Worm (Caenorhabditis elegans) whole organism, L1 larva: ENCODE results near the gene lec-12.

ENCODE experiments used
- C04F5.9 ChIP-seq: sonication (generic microtip); optimal IDR thresholded peaks from 2 replicates; lab custom pipeline; 2016; ENCODE audit warnings: missing genetic modification characterization, missing compliant biosample characterization
- C16A3.4 ChIP-seq: fragments of 150-350 bp; optimal IDR thresholded peaks from 2 replicates; lab custom pipeline; 2014; ENCODE audit warnings: missing biosample characterization, missing genetic modification characterization
- Y116A8C.19 ChIP-seq: sonication (generic microtip); optimal IDR thresholded peaks from 2 replicates; lab custom pipeline; 2016; ENCODE audit warnings: missing compliant biosample characterization, missing genetic modification characterization, borderline replicate concordance
- aha-1 ChIP-seq: fragments of 150-350 bp; optimal IDR thresholded peaks from 2 replicates; lab custom pipeline; 2014; ENCODE audit warnings: missing biosample characterization, missing genetic modification characterization
- alr-1 ChIP-seq: fragments of 200-800 bp; sonication (Bioruptor generic); optimal IDR thresholded peaks from 2 replicates; lab custom pipeline; 2018; ENCODE audit warnings: borderline replicate concordance, mild to moderate bottlenecking, missing genetic modification characterization, missing compliant biosample characterization
- aly-2 ChIP-seq: fragments of 150-350 bp; optimal IDR thresholded peaks from 2 replicates; lab custom pipeline; 2014; ENCODE audit warnings: missing biosample characterization, missing genetic modification characterization
- blmp-1 ChIP-seq: fragments of 150-350 bp; optimal IDR thresholded peaks from 2 replicates; lab custom pipeline; 2014; ENCODE audit warnings: missing biosample characterization, missing genetic modification characterization
- ceh-63 ChIP-seq: fragments of 200-800 bp; sonication (Bioruptor generic); optimal IDR thresholded peaks from 2 replicates; lab custom pipeline; 2018; ENCODE audit warnings: mild to moderate bottlenecking, missing genetic modification characterization, missing compliant biosample characterization
- ceh-8 ChIP-seq: fragments of 200-800 bp; sonication (Bioruptor generic); optimal IDR thresholded peaks from 2 replicates; lab custom pipeline; 2018; ENCODE audit warnings: mild to moderate bottlenecking, missing genetic modification characterization, moderate library complexity, missing compliant biosample characterization
- ceh-82 ChIP-seq, 3 experiments: fragments of 150-350 bp in 1 of 3; sonication (generic microtip) in 2 of 3; optimal IDR thresholded peaks; 2 replicates each; lab custom pipeline; 2014 to 2017; ENCODE audit warnings: missing biosample characterization in 3 of 3, missing genetic modification characterization in 3 of 3
- ceh-88 ChIP-seq: fragments of 200-800 bp; sonication (Bioruptor generic); IDR thresholded peaks from 2 replicates; pipeline ENCODE4 v1.3.6; 2022; ENCODE audit warnings: missing genetic modification characterization, missing compliant biosample characterization
- efl-1 ChIP-seq, 4 experiments: fragments of 150-350 bp; optimal IDR thresholded peaks in 3 of 4; peaks in 1 of 4; 1 replicate in 1 of 4; 2 replicates in 3 of 4; lab custom pipeline; 2014; ENCODE audit warnings: missing biosample characterization in 2 of 4, missing genetic modification characterization in 2 of 4, missing genetic modification reagents in 2 of 4
- efl-3 ChIP-seq: fragments of 200-800 bp; sonication (Bioruptor generic); optimal IDR thresholded peaks from 2 replicates; lab custom pipeline; 2018; ENCODE audit warnings: mild to moderate bottlenecking, missing genetic modification characterization, missing compliant biosample characterization
- egl-13 ChIP-seq: sonication (generic microtip); optimal IDR thresholded peaks from 2 replicates; lab custom pipeline; 2016; ENCODE audit warnings: missing genotype, missing genetic modification reagents, missing genetic modification characterization, missing compliant biosample characterization
- elt-3 ChIP-seq, 6 experiments: fragments of 150-350 bp in 1 of 6; sonication (generic microtip); optimal IDR thresholded peaks; 2 replicates each; lab custom pipeline; 2017 to 2018; ENCODE audit warnings: missing biosample characterization in 6 of 6, missing genetic modification characterization in 6 of 6, inconsistent platforms in 1 of 6
- fkh-8 ChIP-seq: sonication (generic microtip); optimal IDR thresholded peaks from 2 replicates; lab custom pipeline; 2016; ENCODE audit warnings: mild to moderate bottlenecking, missing genetic modification characterization, missing compliant biosample characterization
- fos-1 ChIP-seq: fragments of 150-350 bp; optimal IDR thresholded peaks from 2 replicates; lab custom pipeline; 2014; ENCODE audit warnings: missing biosample characterization, missing genetic modification characterization
- hlh-17 ChIP-seq: fragments of 200-800 bp; sonication (Bioruptor generic); optimal IDR thresholded peaks from 2 replicates; lab custom pipeline; 2018; ENCODE audit warnings: missing genetic modification characterization, mild to moderate bottlenecking, missing compliant biosample characterization, moderate library complexity, borderline replicate concordance
- hlh-4 ChIP-seq: sonication (generic microtip); optimal IDR thresholded peaks from 2 replicates; lab custom pipeline; 2016; ENCODE audit warnings: mild to moderate bottlenecking, missing genetic modification characterization, missing compliant biosample characterization
- hpl-2 ChIP-seq: fragments of 150-350 bp; optimal IDR thresholded peaks from 2 replicates; lab custom pipeline; 2014; ENCODE audit warnings: missing biosample characterization, missing genetic modification reagents, missing genetic modification characterization
- isw-1 ChIP-seq: fragments of 200-800 bp; sonication (Bioruptor generic); IDR thresholded peaks from 2 replicates; pipeline ENCODE4 v1.3.6; 2022; ENCODE audit warnings: missing genetic modification characterization, missing compliant biosample characterization
- jun-1 ChIP-seq: fragments of 150-350 bp; optimal IDR thresholded peaks from 2 replicates; lab custom pipeline; 2014; ENCODE audit warnings: missing biosample characterization, missing genetic modification reagents, missing genetic modification characterization
- lin-14 ChIP-seq: fragments of 200-800 bp; sonication (Bioruptor generic); optimal IDR thresholded peaks from 2 replicates; lab custom pipeline; 2018; ENCODE audit warnings: mild to moderate bottlenecking, missing genetic modification characterization, moderate library complexity, missing compliant biosample characterization
- lin-15B ChIP-seq: fragments of 150-350 bp; sonication (generic microtip); optimal IDR thresholded peaks from 3 replicates; lab custom pipeline; 2014; ENCODE audit warnings: missing biosample characterization, missing genetic modification characterization
- lin-35 ChIP-seq, 2 experiments: fragments of 150-350 bp; optimal IDR thresholded peaks; 2 replicates each; lab custom pipeline; 2014; ENCODE audit warnings: missing biosample characterization in 2 of 2, missing genetic modification characterization in 2 of 2, missing genetic modification reagents in 2 of 2
- lin-39 ChIP-seq: fragments of 150-350 bp; optimal IDR thresholded peaks from 2 replicates; lab custom pipeline; 2014; ENCODE audit warnings: missing biosample characterization, missing genetic modification reagents, missing genetic modification characterization
- mep-1 ChIP-seq: fragments of 150-350 bp; optimal IDR thresholded peaks from 2 replicates; lab custom pipeline; 2014; ENCODE audit warnings: missing biosample characterization, missing genetic modification characterization
- nhr-19 ChIP-seq: fragments of 200-800 bp; sonication (Bioruptor generic); conservative IDR thresholded peaks from 2 replicates; pipeline ENCODE4 v1.3.6; 2022; ENCODE audit warnings: missing genetic modification characterization, missing compliant biosample characterization
- nhr-20 ChIP-seq: sonication (generic microtip); optimal IDR thresholded peaks from 2 replicates; lab custom pipeline; 2016; ENCODE audit warnings: mild to moderate bottlenecking, missing genetic modification characterization, missing compliant biosample characterization
- nhr-47 ChIP-seq: sonication (generic microtip); optimal IDR thresholded peaks from 2 replicates; lab custom pipeline; 2016; ENCODE audit warnings: mild to moderate bottlenecking, missing genetic modification characterization, moderate library complexity, missing compliant biosample characterization
- nhr-76 ChIP-seq: sonication (generic microtip); optimal IDR thresholded peaks from 2 replicates; lab custom pipeline; 2017; ENCODE audit warnings: missing biosample characterization, missing genetic modification characterization
- nhr-77 ChIP-seq: fragments of 150-350 bp; optimal IDR thresholded peaks from 2 replicates; lab custom pipeline; 2014; ENCODE audit warnings: missing biosample characterization, missing genetic modification characterization
- nhr-84 ChIP-seq: sonication (generic microtip); optimal IDR thresholded peaks from 2 replicates; lab custom pipeline; 2017; ENCODE audit warnings: missing biosample characterization, missing genetic modification characterization
- nhr-85 ChIP-seq: sonication (generic microtip); peaks from one replicate; lab custom pipeline; 2016; ENCODE audit warnings: missing genetic modification characterization, inconsistent platforms, missing compliant biosample characterization
- nhr-90 ChIP-seq: sonication (generic microtip); optimal IDR thresholded peaks from 2 replicates; lab custom pipeline; 2016; ENCODE audit warnings: mild to moderate bottlenecking, missing genetic modification characterization, missing compliant biosample characterization; ENCODE audit not compliant: poor library complexity
- pag-3 ChIP-seq: sonication (generic microtip); optimal IDR thresholded peaks from 2 replicates; lab custom pipeline; 2017; ENCODE audit warnings: missing genetic modification characterization, mild to moderate bottlenecking, missing compliant biosample characterization, antibody characterized with exemption, borderline replicate concordance; ENCODE audit not compliant: insufficient read depth
- pax-3 ChIP-seq: fragments of 200-800 bp; sonication (Bioruptor generic); optimal IDR thresholded peaks from 2 replicates; lab custom pipeline; 2018; ENCODE audit warnings: mild to moderate bottlenecking, missing genetic modification characterization, moderate library complexity, missing compliant biosample characterization
- pqm-1 ChIP-seq: sonication (generic microtip); optimal IDR thresholded peaks from 3 replicates; lab custom pipeline; 2017; ENCODE audit warnings: missing biosample characterization, missing genetic modification characterization
- snu-23 ChIP-seq: sonication (generic microtip); optimal IDR thresholded peaks from 2 replicates; lab custom pipeline; 2016; ENCODE audit warnings: missing genetic modification characterization, missing compliant biosample characterization
- sup-37 ChIP-seq: fragments of 200-800 bp; sonication (Bioruptor generic); optimal IDR thresholded peaks from 2 replicates; lab custom pipeline; 2018; ENCODE audit warnings: mild to moderate bottlenecking, missing genetic modification characterization, missing compliant biosample characterization
- unc-130 ChIP-seq: fragments of 150-350 bp; optimal IDR thresholded peaks from 2 replicates; lab custom pipeline; 2017; ENCODE audit warnings: missing biosample characterization, missing genetic modification characterization, inconsistent platforms
- unc-30 ChIP-seq: sonication (generic microtip); optimal IDR thresholded peaks from 2 replicates; lab custom pipeline; 2017; ENCODE audit warnings: missing biosample characterization, missing genetic modification characterization
- unc-62 ChIP-seq: fragments of 150-350 bp; optimal IDR thresholded peaks from 2 replicates; lab custom pipeline; 2014; ENCODE audit warnings: missing biosample characterization, missing genetic modification reagents, missing genetic modification characterization
- vab-15 ChIP-seq: sonication (generic microtip); optimal IDR thresholded peaks from 2 replicates; lab custom pipeline; 2017; ENCODE audit warnings: missing genotype, mild to moderate bottlenecking, missing genetic modification characterization, missing compliant biosample characterization
- xbp-1 ChIP-seq: sonication (generic microtip); optimal IDR thresholded peaks from 2 replicates; lab custom pipeline; 2016; ENCODE audit warnings: missing genetic modification characterization, missing compliant biosample characterization
- zag-1 ChIP-seq: fragments of 150-350 bp; optimal IDR thresholded peaks from 2 replicates; lab custom pipeline; 2014; ENCODE audit warnings: missing biosample characterization, missing genetic modification characterization
- ztf-11 ChIP-seq, 2 experiments: sonication (generic microtip); optimal IDR thresholded peaks; 2 replicates each; lab custom pipeline; 2016 to 2017; ENCODE audit warnings: missing genetic modification characterization in 2 of 2, missing biosample characterization in 1 of 2, missing compliant biosample characterization in 1 of 2

Gene lec-12

DNA sequence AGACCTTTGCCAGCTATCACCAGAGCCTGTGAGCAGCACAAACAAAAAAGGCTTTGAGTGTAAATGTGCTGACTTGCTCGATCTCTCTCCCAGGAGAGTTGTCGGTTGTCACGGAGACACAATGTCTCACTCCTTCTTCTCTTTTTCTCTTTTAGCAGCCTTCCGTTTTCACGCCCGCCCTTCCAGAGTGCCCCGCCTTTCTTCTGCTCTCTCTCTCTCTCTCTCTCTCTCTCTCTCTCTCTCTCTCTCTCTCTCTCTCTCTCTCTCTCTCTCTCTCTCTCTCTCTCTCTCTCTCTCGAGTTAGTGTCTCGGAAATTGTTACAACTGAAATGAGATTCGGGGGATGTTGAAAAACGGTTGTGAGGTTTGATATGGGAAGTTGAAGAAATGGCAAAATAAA lies 30.7 kb upstream of the lec-12 start:
- TF ChIP-seq Y116A8C.19 (tag; lab: Kevin White, UChicago) (no peak), efl-3 (GFP tag; lab: Kevin White, UChicago) (no peak), efl-1 (optimal IDR thresholded peaks at IDR 0.05; lab: Kevin White, UChicago) (peak in 1 of 2 experiments; percentile 21), efl-1 (GFP tag; optimal IDR thresholded peaks at IDR 0.05 in 1 of 2; lab: Kevin White, UChicago) (no peak), pax-3 (tag; lab: Kevin White, UChicago) (peak; percentile 16), fkh-8 (tag; lab: Kevin White, UChicago) (peak; percentile 71)

- TF ChIP-seq lin-14 (GFP tag; lab: Kevin White, UChicago) (no peak), elt-3 (tag; optimal IDR thresholded peaks at IDR 0.05; lab: Kevin White, UChicago) (no peak)
Measured at ce11 chrV:174520-174919, 29.7 kb upstream of the lec-12 start.

DNA sequence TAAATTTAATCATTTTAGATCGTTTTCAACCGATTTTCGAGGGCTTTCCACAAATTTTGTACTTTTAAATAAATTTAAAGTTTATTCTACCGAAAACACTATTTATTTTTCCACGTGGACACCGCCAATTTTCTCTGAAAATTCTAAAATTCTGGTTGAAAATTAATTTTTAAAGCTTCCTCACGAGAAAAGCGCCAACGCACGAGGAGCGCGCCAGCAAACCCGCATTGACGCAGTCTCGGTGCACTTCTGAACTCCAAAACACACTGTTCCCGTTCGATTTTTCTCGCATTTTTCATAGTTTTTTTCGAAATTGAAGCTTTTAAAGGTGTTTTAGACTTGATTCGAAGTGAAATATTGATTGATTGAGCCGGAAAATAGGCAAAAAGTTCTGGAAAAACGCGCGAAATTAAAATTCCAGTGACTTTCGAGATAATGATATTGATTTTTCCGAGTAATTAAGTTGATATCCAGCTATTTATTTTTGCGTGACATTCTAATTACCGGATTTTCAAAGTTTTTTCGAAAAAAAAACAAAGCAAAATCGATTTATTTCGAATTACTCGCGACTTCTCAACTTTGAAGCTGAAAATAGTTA lies 27.2 kb upstream of the lec-12 start, which contains the start of gene cul-3:
Gene cul-3, plus strand, starts transcription at position 548 of the 598 bp plus-strand sequence.
- TF ChIP-seq zag-1 (tag; lab: Kevin White, UChicago) (no peak), unc-130 (tag; lab: Kevin White, UChicago) (peak; percentile 52), nhr-77 (tag; lab: Kevin White, UChicago) (peak; percentile 32), aly-2 (tag; lab: Kevin White, UChicago) (peak; percentile 60), vab-15 (tag; lab: Kevin White, UChicago) (no peak), C04F5.9 (tag; lab: Kevin White, UChicago) (peak; percentile 53), blmp-1 (tag; lab: Kevin White, UChicago) (peak; percentile 44), nhr-76 (tag; lab: Kevin White, UChicago) (no peak), ztf-11 (tag; optimal IDR thresholded peaks at IDR 0.05; lab: Kevin White, UChicago) (peak in 1 of 2 experiments; percentile 11), nhr-85 (tag; lab: Kevin White, UChicago) (peak; percentile 77), unc-30 (tag; lab: Kevin White, UChicago) (no peak), C16A3.4 (tag; lab: Kevin White, UChicago) (peak; percentile 32), ceh-8 (GFP tag; lab: Kevin White, UChicago) (no peak), hlh-17 (GFP tag; lab: Kevin White, UChicago) (no peak), lin-15B (tag; lab: Kevin White, UChicago) (peak; percentile 54), jun-1 (tag; lab: Kevin White, UChicago) (peak; percentile 31), ceh-82 (tag; optimal IDR thresholded peaks at IDR 0.05; lab: Kevin White, UChicago) (peak; percentile 58 to 77 (median 67)), isw-1 (GFP tag; lab: Robert Waterston, UW) (peak; percentile 52), alr-1 (tag; lab: Kevin White, UChicago) (no peak), pqm-1 (tag; lab: Kevin White, UChicago) (no peak), snu-23 (GFP tag; lab: Kevin White, UChicago) (peak; percentile 77), lin-39 (tag; lab: Kevin White, UChicago) (peak; percentile 75), xbp-1 (tag; lab: Kevin White, UChicago) (peak; percentile 63), nhr-19 (peak; percentile 64), nhr-20 (tag; lab: Kevin White, UChicago) (peak; percentile 55), mep-1 (tag; lab: Kevin White, UChicago) (peak; percentile 89), sup-37 (GFP tag; lab: Kevin White, UChicago) (no peak), Y116A8C.19 (tag; lab: Kevin White, UChicago) (no peak), nhr-90 (tag; lab: Kevin White, UChicago) (peak; percentile 71), fos-1 (tag; lab: Kevin White, UChicago) (no peak), hlh-4 (tag; lab: Kevin White, UChicago) (no peak), unc-62 (GFP tag; lab: Kevin White, UChicago) (no peak), pag-3 (tag; lab: Kevin White, UChicago) (no peak), aha-1 (tag; lab: Kevin White, UChicago) (no peak), egl-13 (tag; lab: Kevin White, UChicago) (peak; percentile 51), ceh-63 (GFP tag; lab: Kevin White, UChicago) (no peak), nhr-84 (no peak), hpl-2 (GFP tag; lab: Kevin White, UChicago) (no peak), ceh-88 (GFP tag; lab: Robert Waterston, UW) (no peak), lin-14 (GFP tag; lab: Kevin White, UChicago) (no peak), lin-35 (GFP tag; optimal IDR thresholded peaks at IDR 0.05; lab: Kevin White, UChicago) (peak; percentile 75 to 82), nhr-47 (tag; lab: Kevin White, UChicago) (peak; percentile 87)
